Worm (Caenorhabditis elegans): ENCODE data around the gene srbc-12.
"Not testable (repeated sequence)": the region's sequence is repeated elsewhere in the genome, so short reads cannot be mapped to it uniquely, and the experiment has no call there.

The srbc-12 gene

ce11 chrV:813101-813500 is 36.5 kb upstream of the srbc-12 start, which contains the start of gene R13D11.10:
TSS of gene R13D11.10 (minus strand) at chrV:813201.
- TF ChIP-seq ceh-82 (tag; optimal IDR thresholded peaks at IDR 0.05) (no peak), fkh-8 (tag; optimal IDR thresholded peaks at IDR 0.05) (no peak), lin-39 (tag; optimal IDR thresholded peaks at IDR 0.05) (no peak), aha-1 (tag; optimal IDR thresholded peaks at IDR 0.05) (no peak), zag-1 (tag; optimal IDR thresholded peaks at IDR 0.05) (no peak), nhr-12 (tag; optimal IDR thresholded peaks at IDR 0.05) (no peak)

DNA sequence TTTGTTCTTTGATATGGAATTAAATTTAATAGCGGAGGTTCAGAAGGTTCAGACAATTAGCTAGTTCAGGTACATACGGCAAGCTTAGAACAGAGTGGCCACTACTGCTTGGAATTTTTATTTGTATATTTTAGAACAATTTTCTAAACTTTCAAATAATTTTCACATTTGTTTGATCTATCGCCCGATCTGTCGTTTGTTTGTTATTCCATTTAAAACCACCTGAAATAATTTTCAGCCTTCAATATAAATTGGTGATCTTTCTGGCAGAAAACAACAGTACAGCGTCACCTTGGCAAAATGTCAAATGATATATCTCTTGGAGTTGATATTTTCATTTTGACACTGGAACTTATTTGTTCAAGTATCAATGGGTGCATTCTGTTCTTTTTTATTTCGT is 34.9 kb upstream of the srbc-12 start, which contains the start of gene R13D11.3:
TSS of gene R13D11.3 (plus strand) at position 301 of the 400 bp plus-strand sequence.
- no peak for TF ChIP-seq unc-62 (GFP tag; optimal IDR thresholded peaks at IDR 0.05)
- no peak for TF ChIP-seq ces-1 (GFP tag; optimal IDR thresholded peaks at IDR 0.05)
- TF ChIP-seq grh-1 (GFP tag; IDR thresholded peaks at IDR 0.05): no peak
- no peak for TF ChIP-seq hlh-17 (GFP tag; optimal IDR thresholded peaks at IDR 0.05; ENCODE audit: borderline replicate concordance)

- no peak for TF ChIP-seq hlh-4 (tag; optimal IDR thresholded peaks at IDR 0.05)
- no peak for TF ChIP-seq F16B12.6 (tag; optimal IDR thresholded peaks at IDR 0.05)
- TF ChIP-seq nhr-76 (tag; optimal IDR thresholded peaks at IDR 0.05): no peak
- no peak for TF ChIP-seq rnt-1 (tag; optimal IDR thresholded peaks at IDR 0.05)
- TF ChIP-seq ceh-90 (tag; optimal IDR thresholded peaks at IDR 0.05): no peak
- no peak for TF ChIP-seq sox-4 (tag; optimal IDR thresholded peaks at IDR 0.05)
- TF ChIP-seq ceh-88 (GFP tag; IDR thresholded peaks at IDR 0.05): no peak
- TF ChIP-seq hlh-17 (GFP tag; optimal IDR thresholded peaks at IDR 0.05; ENCODE audit: borderline replicate concordance): no peak
- TF ChIP-seq grh-1 (GFP tag; IDR thresholded peaks at IDR 0.05): no peak
- no peak for TF ChIP-seq skn-1 (tag; optimal IDR thresholded peaks at IDR 0.05)
- TF ChIP-seq jun-1 (tag; optimal IDR thresholded peaks at IDR 0.05): no peak
- TF ChIP-seq zag-1 (tag; optimal IDR thresholded peaks at IDR 0.05): no peak
- no peak for TF ChIP-seq unc-130 (tag; optimal IDR thresholded peaks at IDR 0.05)
- no peak for TF ChIP-seq aly-2 (tag; optimal IDR thresholded peaks at IDR 0.05)
- no peak for TF ChIP-seq fkh-4 (tag; optimal IDR thresholded peaks at IDR 0.05; ENCODE audit: borderline replicate concordance)
- no peak for TF ChIP-seq unc-62 (GFP tag; optimal IDR thresholded peaks at IDR 0.05)
These were observed 32.4 kb upstream of the srbc-12 start, which contains the start of gene R13D11.1 for ce11 chrV:817182-817581. TSS of gene R13D11.1 (plus strand) at chrV:817482.

- TF ChIP-seq fkh-4 (tag; optimal IDR thresholded peaks at IDR 0.05; ENCODE audit: borderline replicate concordance); zip-4 (GFP tag; optimal IDR thresholded peaks at IDR 0.05); nhr-237 (tag; optimal IDR thresholded peaks at IDR 0.05): not testable (repeated sequence)
These were observed 29.0 kb upstream of the srbc-12 start, which contains the start of gene srx-32 for ce11 chrV:820629-821028. TSS of gene srx-32 (minus strand) at chrV:820729.

DNA sequence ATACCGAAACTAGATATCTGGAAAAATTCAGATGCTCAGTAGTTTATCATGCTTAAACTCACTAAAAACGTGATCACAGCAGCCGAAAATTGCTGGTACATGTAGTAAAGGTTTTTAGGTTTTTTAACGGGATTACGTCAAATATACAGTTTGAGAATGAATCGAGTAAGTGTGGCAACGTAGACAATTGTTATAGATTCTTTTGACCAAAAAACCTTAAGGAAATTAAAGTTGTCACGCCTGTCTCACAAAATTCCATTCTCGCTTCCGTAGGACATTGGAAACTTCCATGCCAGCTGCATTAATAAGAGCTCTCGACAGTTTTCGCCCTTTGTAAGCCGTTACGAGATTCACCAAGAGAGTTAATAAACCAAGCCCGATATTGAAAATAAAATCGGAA is 26.7 kb upstream of the srbc-12 start, which contains the start of gene srx-31:
TSS of gene srx-31 (minus strand) at position 101 of the 400 bp plus-strand sequence.
- TF ChIP-seq dpl-1 (GFP tag; optimal IDR thresholded peaks at IDR 0.05); hlh-17 (GFP tag; optimal IDR thresholded peaks at IDR 0.05; ENCODE audit: borderline replicate concordance); mef-2 (tag; optimal IDR thresholded peaks at IDR 0.05): not testable (repeated sequence)

DNA sequence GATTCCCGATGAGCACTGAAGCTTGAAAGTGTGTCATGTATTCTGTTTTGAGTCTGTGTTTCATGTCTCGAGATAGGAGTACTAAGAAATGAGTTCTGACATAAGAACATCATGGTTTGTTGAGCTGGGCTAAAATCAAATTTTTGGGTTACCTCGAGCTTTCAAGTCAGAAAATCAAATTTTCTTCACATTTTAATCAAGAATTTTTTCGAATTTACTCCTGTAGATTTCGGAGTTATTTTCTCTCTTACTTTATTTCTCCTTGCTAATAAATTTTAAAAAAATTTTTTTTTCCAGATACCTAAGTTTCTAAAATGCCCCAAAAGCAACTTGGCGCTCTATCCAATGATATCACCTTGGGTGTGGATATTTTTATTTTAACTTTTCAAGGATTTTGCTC is 23.5 kb upstream of the srbc-12 start, which contains the start of gene F41H8.2:
TSS of gene F41H8.2 (plus strand) at position 301 of the 400 bp plus-strand sequence.
- TF ChIP-seq isw-1 (GFP tag; IDR thresholded peaks at IDR 0.05) (no peak), unc-98 (GFP tag; IDR thresholded peaks at IDR 0.05) (no peak), zag-1 (tag; optimal IDR thresholded peaks at IDR 0.05) (no peak), unc-62 (GFP tag; optimal IDR thresholded peaks at IDR 0.05) (no peak), aly-2 (tag; optimal IDR thresholded peaks at IDR 0.05) (no peak), nhr-19 (GFP tag; conservative IDR thresholded peaks at IDR 0.05) (no peak), efl-3 (GFP tag; optimal IDR thresholded peaks at IDR 0.05) (no peak), pqm-1 (tag; optimal IDR thresholded peaks at IDR 0.05) (no peak), unc-86 (tag; optimal IDR thresholded peaks at IDR 0.05) (no peak), fkh-4 (tag; optimal IDR thresholded peaks at IDR 0.05; ENCODE audit: borderline replicate concordance) (no peak), lir-3 (tag; optimal IDR thresholded peaks at IDR 0.05; ENCODE audit: poor library complexity) (no peak), lin-15B (tag; optimal IDR thresholded peaks at IDR 0.05) (no peak), unc-30 (tag; optimal IDR thresholded peaks at IDR 0.05) (no peak), nhr-11 (tag; optimal IDR thresholded peaks at IDR 0.05) (no peak), zip-4 (GFP tag; optimal IDR thresholded peaks at IDR 0.05) (no peak)

Measured in whole organism, L1 larva.